Worm (Caenorhabditis elegans): Measurements from ENCODE around the gene srh-265.
A peak's percentile ranks its signal among the peaks of the same experiment; 100 is the strongest.

srh-265 gene

DNA sequence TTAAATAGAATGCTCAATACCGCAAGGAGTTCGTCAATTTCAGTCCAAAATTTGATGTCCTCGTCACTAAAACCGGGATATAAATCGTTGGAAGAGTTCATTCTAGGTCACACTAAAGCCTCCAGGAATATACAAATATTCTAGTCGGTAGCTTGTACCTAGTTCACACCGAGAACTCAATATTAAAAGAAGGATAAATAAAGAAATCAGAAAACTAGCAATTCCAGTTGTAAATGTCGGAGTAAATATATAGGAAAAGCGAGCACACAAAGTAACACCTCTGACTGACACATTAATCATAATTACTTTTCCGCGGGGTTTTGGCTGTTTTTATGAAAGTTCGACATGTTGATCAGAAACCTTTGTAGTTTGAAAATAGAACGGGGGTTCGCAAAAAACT lies 35.4 kb downstream of the srh-265 start, which contains the start of gene srw-33:
Gene srw-33, minus strand, starts transcription at position 101 of the 400 bp plus-strand sequence.
- TF ChIP-seq sem-4 (tag; optimal IDR thresholded peaks at IDR 0.05), result no peak
- no peak for TF ChIP-seq nhr-11 (tag; optimal IDR thresholded peaks at IDR 0.05)
- no peak for TF ChIP-seq nhr-10 (tag; optimal IDR thresholded peaks at IDR 0.05)
- TF ChIP-seq aly-2 (tag; optimal IDR thresholded peaks at IDR 0.05), result no peak
- no peak for TF ChIP-seq skn-1 (tag; optimal IDR thresholded peaks at IDR 0.05)
- no peak for TF ChIP-seq crh-2 (tag; optimal IDR thresholded peaks at IDR 0.05)
- TF ChIP-seq elt-1 (tag; optimal IDR thresholded peaks at IDR 0.05), result no peak
- no peak for TF ChIP-seq lsy-2 (tag; optimal IDR thresholded peaks at IDR 0.05)
- TF ChIP-seq Y55F3AM.14 (GFP tag; optimal IDR thresholded peaks at IDR 0.05), result no peak
- TF ChIP-seq peb-1 (tag; optimal IDR thresholded peaks at IDR 0.05), result no peak
- no peak for TF ChIP-seq sma-3 (GFP tag; optimal IDR thresholded peaks at IDR 0.05)
- TF ChIP-seq elt-3 (tag; optimal IDR thresholded peaks at IDR 0.05), result no peak
- no peak for TF ChIP-seq snpc-4 (tag; optimal IDR thresholded peaks at IDR 0.05)
- TF ChIP-seq R02D3.7 (tag; optimal IDR thresholded peaks at IDR 0.05), result no peak
- TF ChIP-seq ama-1 (optimal IDR thresholded peaks at IDR 0.05), result no peak
- TF ChIP-seq unc-62 (GFP tag; optimal IDR thresholded peaks at IDR 0.05), result no peak
- TF ChIP-seq blmp-1 (tag; optimal IDR thresholded peaks at IDR 0.05; ENCODE audit: insufficient read depth), result no peak
- TF ChIP-seq alr-1 (tag; optimal IDR thresholded peaks at IDR 0.05), result no peak
- TF ChIP-seq mbf-1 (tag; optimal IDR thresholded peaks at IDR 0.05), result no peak

DNA sequence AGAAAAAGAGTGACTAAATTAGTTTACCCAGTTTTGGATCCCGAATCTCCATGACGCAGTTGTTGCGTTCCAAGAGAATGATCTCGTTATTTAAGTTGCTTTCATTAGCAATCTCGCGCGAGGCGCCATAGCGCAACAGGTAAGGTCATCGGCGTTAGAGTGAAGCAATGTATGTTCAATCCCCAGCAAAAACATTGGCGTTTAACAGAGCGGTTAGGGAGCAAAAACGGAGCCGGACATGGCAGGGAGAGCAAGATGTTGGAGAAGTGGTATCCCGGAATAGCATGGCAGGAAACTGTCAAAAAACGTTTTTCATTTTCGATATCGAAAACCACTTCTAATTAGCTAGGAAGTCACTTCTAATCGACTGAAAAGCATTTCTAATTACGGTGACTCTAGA lies 38.3 kb downstream of the srh-265 start:
- TF ChIP-seq ztf-4 (tag; optimal IDR thresholded peaks at IDR 0.05), result no peak
- TF ChIP-seq gmeb-1 (tag; optimal IDR thresholded peaks at IDR 0.05), result no peak
- TF ChIP-seq nhr-129 (tag; optimal IDR thresholded peaks at IDR 0.05), result no peak
- no peak for TF ChIP-seq nhr-23 (tag; optimal IDR thresholded peaks at IDR 0.05)
- no peak for TF ChIP-seq nhr-237 (tag; optimal IDR thresholded peaks at IDR 0.05)
- no peak for TF ChIP-seq lin-39 (tag; optimal IDR thresholded peaks at IDR 0.05)
- TF ChIP-seq sem-4 (tag; optimal IDR thresholded peaks at IDR 0.05), result no peak
- TF ChIP-seq unc-39 (tag; optimal IDR thresholded peaks at IDR 0.05), result no peak
- TF ChIP-seq Y55F3AM.14 (GFP tag; optimal IDR thresholded peaks at IDR 0.05), result no peak
- TF ChIP-seq nhr-11 (tag; optimal IDR thresholded peaks at IDR 0.05), result no peak
- TF ChIP-seq nhr-21 (tag; optimal IDR thresholded peaks at IDR 0.05), result no peak
- TF ChIP-seq mdl-1 (tag; optimal IDR thresholded peaks at IDR 0.05), result no peak
- TF ChIP-seq nhr-25 (tag; optimal IDR thresholded peaks at IDR 0.05), result no peak
- TF ChIP-seq mab-5 (tag; optimal IDR thresholded peaks at IDR 0.05), result no peak
- TF ChIP-seq crh-2 (tag; optimal IDR thresholded peaks at IDR 0.05), result no peak

DNA sequence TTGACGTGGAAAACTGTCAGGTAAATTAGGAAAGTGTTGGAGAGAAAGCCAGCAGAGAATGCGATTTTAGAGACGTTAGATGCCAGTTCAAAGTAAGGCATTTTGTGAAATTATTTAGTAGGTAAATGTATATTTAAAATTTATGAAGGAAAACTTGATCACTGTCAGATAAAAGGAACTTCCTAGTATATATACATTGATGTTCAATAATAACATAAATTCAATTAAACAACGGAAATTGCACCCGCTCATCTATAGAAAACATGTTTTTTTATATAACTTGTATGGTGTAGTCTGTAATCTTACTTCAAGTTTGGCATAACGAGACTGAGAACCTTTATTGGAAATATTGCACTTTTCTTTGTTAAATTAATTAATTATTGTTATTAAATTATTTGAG lies 43.0 kb downstream of the srh-265 start, which contains the start of gene str-71:
Gene str-71, minus strand, starts transcription at position 101 of the 400 bp plus-strand sequence.
- TF ChIP-seq mdl-1 (tag; optimal IDR thresholded peaks at IDR 0.05) (no peak), nhr-25 (tag; optimal IDR thresholded peaks at IDR 0.05) (no peak), alr-1 (tag; optimal IDR thresholded peaks at IDR 0.05) (no peak), lin-11 (tag; optimal IDR thresholded peaks at IDR 0.05) (no peak), nhr-6 (tag; optimal IDR thresholded peaks at IDR 0.05) (no peak), nhr-11 (tag; optimal IDR thresholded peaks at IDR 0.05) (no peak)

DNA sequence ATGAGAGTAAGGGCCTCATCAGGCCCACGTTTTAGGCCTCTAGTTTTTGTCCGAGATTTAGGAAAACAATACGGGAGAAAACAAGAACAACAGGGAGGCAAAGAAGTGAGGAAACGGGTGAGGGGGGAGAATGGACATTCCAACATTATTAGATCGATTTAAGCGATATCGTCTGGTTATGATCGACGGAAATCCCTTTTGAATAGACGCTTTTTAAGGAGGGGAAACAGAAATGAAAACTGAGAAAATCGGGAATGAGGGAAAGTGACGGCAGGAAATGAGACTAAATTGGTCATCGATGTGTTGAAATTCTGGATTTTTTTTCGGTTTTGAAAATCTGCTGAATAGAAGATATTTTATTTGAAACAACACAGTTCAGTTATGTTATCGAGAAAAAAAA lies 48.4 kb downstream of the srh-265 start, which contains the start of gene rocf-1:
Gene rocf-1, minus strand, starts transcription at position 101 of the 400 bp plus-strand sequence.
- TF ChIP-seq elt-1 (tag; optimal IDR thresholded peaks at IDR 0.05) (no peak), lin-11 (tag; optimal IDR thresholded peaks at IDR 0.05) (no peak)

DNA sequence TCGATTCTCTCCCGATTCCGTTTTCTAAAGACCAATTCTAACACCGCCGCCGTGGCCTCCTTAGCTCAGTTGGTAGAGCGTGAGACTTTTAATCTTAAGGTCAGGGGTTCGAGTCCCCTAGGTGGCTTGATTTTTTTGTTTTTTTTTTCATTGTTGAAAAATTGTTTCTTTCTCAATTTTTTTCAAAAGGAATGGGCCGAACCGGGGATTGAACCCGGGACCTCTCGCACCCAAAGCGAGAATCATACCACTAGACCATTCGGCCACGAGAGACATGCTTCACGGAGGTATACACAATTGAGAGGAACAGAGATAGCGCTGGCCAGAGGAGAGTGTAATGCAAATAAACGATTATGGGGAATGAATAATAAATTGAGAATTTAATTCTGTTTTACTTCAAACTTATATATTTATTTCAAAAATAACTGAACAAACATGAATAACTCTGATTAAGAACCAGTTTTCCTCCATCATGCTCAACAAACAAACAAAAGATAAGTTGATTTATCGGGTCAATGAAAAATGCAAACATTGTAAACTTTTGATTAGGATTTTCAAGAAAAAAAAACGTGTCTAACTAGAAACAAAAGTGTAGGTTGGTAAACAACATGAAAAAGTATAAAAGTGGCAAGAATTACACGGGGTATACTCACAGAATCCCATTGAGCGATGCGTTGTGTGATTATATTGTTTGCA lies 49.1 kb downstream of the srh-265 start, which contains the start of gene pqn-71:
Gene pqn-71, plus strand, starts transcription at position 646 of the 696 bp plus-strand sequence.
- no peak for TF ChIP-seq unc-39 (tag; optimal IDR thresholded peaks at IDR 0.05)
- peak; percentile 8 for TF ChIP-seq alr-1 (tag; optimal IDR thresholded peaks at IDR 0.05)
- no peak for TF ChIP-seq ztf-4 (tag; optimal IDR thresholded peaks at IDR 0.05)
- peak; percentile 69 for TF ChIP-seq nhr-129 (tag; optimal IDR thresholded peaks at IDR 0.05)
- peak; percentile 52 for TF ChIP-seq C34F6.9 (tag; optimal IDR thresholded peaks at IDR 0.05)
- no peak for TF ChIP-seq nhr-77 (tag; optimal IDR thresholded peaks at IDR 0.05)
- no peak for TF ChIP-seq ztf-11 (tag; optimal IDR thresholded peaks at IDR 0.05)
- TF ChIP-seq dmd-4 (tag; optimal IDR thresholded peaks at IDR 0.05), result no peak
- TF ChIP-seq F13H6.1 (tag; optimal IDR thresholded peaks at IDR 0.05), result peak; percentile 74
- peak; percentile 63 for TF ChIP-seq sem-4 (tag; optimal IDR thresholded peaks at IDR 0.05)
- TF ChIP-seq snpc-4 (tag; optimal IDR thresholded peaks at IDR 0.05), result peak; percentile 58
- TF ChIP-seq blmp-1 (tag; optimal IDR thresholded peaks at IDR 0.05; ENCODE audit: insufficient read depth), result no peak
- TF ChIP-seq gmeb-1 (tag; optimal IDR thresholded peaks at IDR 0.05), result peak; percentile 81
- TF ChIP-seq peb-1 (tag; optimal IDR thresholded peaks at IDR 0.05), result no peak
- no peak for TF ChIP-seq nhr-23 (tag; optimal IDR thresholded peaks at IDR 0.05)
- TF ChIP-seq unc-62 (GFP tag; optimal IDR thresholded peaks at IDR 0.05), result no peak
- TF ChIP-seq nhr-12 (tag; optimal IDR thresholded peaks at IDR 0.05), result no peak
- no peak for TF ChIP-seq elt-3 (tag; optimal IDR thresholded peaks at IDR 0.05)
- no peak for TF ChIP-seq R02D3.7 (tag; optimal IDR thresholded peaks at IDR 0.05)
- peak; percentile 82 for TF ChIP-seq nhr-21 (tag; optimal IDR thresholded peaks at IDR 0.05)
- TF ChIP-seq skn-1 (tag; optimal IDR thresholded peaks at IDR 0.05), result no peak
- no peak for TF ChIP-seq ztf-1 (GFP tag; conservative IDR thresholded peaks at IDR 0.05)
- peak; percentile 65 for TF ChIP-seq nhr-11 (tag; optimal IDR thresholded peaks at IDR 0.05)
- no peak for TF ChIP-seq lin-39 (tag; optimal IDR thresholded peaks at IDR 0.05)
- no peak for TF ChIP-seq ceh-16 (tag; optimal IDR thresholded peaks at IDR 0.05)
- TF ChIP-seq lin-13 (GFP tag; optimal IDR thresholded peaks at IDR 0.05), result peak; percentile 74
- peak; percentile 57 for TF ChIP-seq zag-1 (tag; optimal IDR thresholded peaks at IDR 0.05)
- TF ChIP-seq sma-3 (GFP tag; optimal IDR thresholded peaks at IDR 0.05), result peak; percentile 91
- peak; percentile 26 for TF ChIP-seq nhr-10 (tag; optimal IDR thresholded peaks at IDR 0.05)

All from whole organism, L2 larva.